Worm (Caenorhabditis elegans): ENCODE data around the gene spon-1.

DNA sequence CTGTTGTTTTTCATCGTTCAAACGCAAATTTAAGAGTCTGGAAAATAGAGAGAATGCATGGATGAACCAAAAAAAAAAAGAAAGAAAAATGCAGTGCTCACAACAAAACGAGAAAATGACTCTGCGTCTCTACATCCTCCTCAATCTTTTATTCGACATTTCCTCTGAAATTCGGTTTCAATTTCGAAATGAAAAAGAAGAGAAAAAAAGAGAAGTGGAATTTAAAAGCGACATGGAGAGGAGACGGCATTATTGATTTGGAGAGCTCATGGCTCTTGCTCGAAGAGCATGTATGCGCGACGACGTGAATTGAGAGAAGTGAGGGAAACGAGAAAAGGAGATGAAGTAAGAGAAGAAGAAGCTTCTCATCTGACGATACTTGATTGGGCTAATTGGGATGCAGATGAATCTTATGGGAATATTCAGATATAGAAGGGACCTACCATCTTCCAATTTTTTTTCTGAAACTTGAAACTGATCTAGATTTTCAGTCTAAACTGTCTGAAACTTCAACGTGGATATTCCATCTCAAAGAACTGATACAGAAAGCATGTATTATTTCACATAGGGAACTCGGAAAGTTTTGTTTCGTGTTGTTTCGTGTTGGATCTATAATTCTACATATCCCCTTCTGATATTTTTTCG lies 5.2 kb upstream of the spon-1 start:
- TF ChIP-seq him-1 (tag; optimal IDR thresholded peaks at IDR 0.05): no peak
- no peak for TF ChIP-seq W03F9.2 (tag; optimal IDR thresholded peaks at IDR 0.05)
